Fruit fly (Drosophila melanogaster) whole organism, embryonic: Measurements from ENCODE around the gene CG17855.

ENCODE experiments used
- Asciz ChIP-seq: fragments of 200-800 bp; sonication (Bioruptor generic); optimal IDR thresholded peaks from 2 replicates; lab custom pipeline; 2017; ENCODE audit warnings: missing biosample characterization, mild to moderate bottlenecking, missing genetic modification characterization, missing genetic modification reagents
- Atf-2 ChIP-seq: fragments of 200-800 bp; sonication (Bioruptor generic); optimal IDR thresholded peaks from 2 replicates; lab custom pipeline; 2016; ENCODE audit warnings: missing biosample characterization, missing genetic modification characterization
- Blimp-1 ChIP-seq: fragments of 200-800 bp; sonication (Bioruptor generic); optimal IDR thresholded peaks from 3 replicates; lab custom pipeline; 2018; ENCODE audit warnings: missing biosample characterization, missing genetic modification characterization, mild to moderate bottlenecking, moderate library complexity, missing genetic modification reagents
- BtbVII ChIP-seq: fragments of 200-800 bp; sonication (Bioruptor generic); optimal IDR thresholded peaks from 3 replicates; lab custom pipeline; 2017; ENCODE audit warnings: missing biosample characterization, mild to moderate bottlenecking, missing genetic modification characterization
- CG10431 ChIP-seq: fragments of 200-800 bp; sonication (Bioruptor generic); optimal IDR thresholded peaks from 3 replicates; lab custom pipeline; 2018; ENCODE audit warnings: missing biosample characterization, mild to moderate bottlenecking, missing genetic modification characterization
- CG10462 ChIP-seq: fragments of 200-800 bp; sonication (Bioruptor generic); optimal IDR thresholded peaks from 2 replicates; lab custom pipeline; 2016; ENCODE audit warnings: missing biosample characterization, missing genetic modification characterization
- CG11247 ChIP-seq: fragments of 200-800 bp; sonication (Bioruptor generic); IDR thresholded peaks from 2 replicates; pipeline ENCODE4 v1.3.6; 2022; ENCODE audit warnings: missing biosample characterization, missing genetic modification characterization
- CG11504 ChIP-seq: fragments of 200-800 bp; sonication (Bioruptor generic); optimal IDR thresholded peaks from 3 replicates; lab custom pipeline; 2019; ENCODE audit warnings: missing biosample characterization, mild to moderate bottlenecking, missing genetic modification characterization, moderate library complexity
- CG11695 ChIP-seq: fragments of 200-800 bp; sonication (Bioruptor generic); IDR thresholded peaks from 3 replicates; pipeline ENCODE4 v1.3.6; 2022; ENCODE audit warnings: missing biosample characterization, missing genetic modification characterization
- CG12219 ChIP-seq: fragments of 200-800 bp; sonication (Bioruptor generic); optimal IDR thresholded peaks from 3 replicates; lab custom pipeline; 2018; ENCODE audit warnings: missing biosample characterization, mild to moderate bottlenecking, missing genetic modification characterization
- CG13424 ChIP-seq: fragments of 200-800 bp; sonication (Bioruptor generic); optimal IDR thresholded peaks from 2 replicates; lab custom pipeline; 2019; ENCODE audit warnings: missing biosample characterization, mild to moderate bottlenecking, missing genetic modification characterization, moderate library complexity
- CG13894 ChIP-seq: fragments of 200-800 bp; sonication (Bioruptor generic); optimal IDR thresholded peaks from 3 replicates; lab custom pipeline; 2018; ENCODE audit warnings: missing biosample characterization, mild to moderate bottlenecking, missing genetic modification characterization, moderate library complexity
- CG17568 ChIP-seq: fragments of 200-800 bp; sonication (Bioruptor generic); optimal IDR thresholded peaks from 2 replicates; lab custom pipeline; 2018; ENCODE audit warnings: missing biosample characterization, mild to moderate bottlenecking, missing genetic modification characterization, moderate library complexity
- CG17612 ChIP-seq: fragments of 200-800 bp; sonication (Bioruptor generic); IDR thresholded peaks from 2 replicates; pipeline ENCODE4 v1.3.6; 2022; ENCODE audit warnings: missing biosample characterization, missing genetic modification characterization
- CG17912 ChIP-seq: fragments of 200-800 bp; sonication (Bioruptor generic); optimal IDR thresholded peaks from 2 replicates; lab custom pipeline; 2018; ENCODE audit warnings: missing biosample characterization, mild to moderate bottlenecking, missing genetic modification characterization
- CG18476 ChIP-seq: fragments of 200-800 bp; sonication (Bioruptor generic); optimal IDR thresholded peaks from 2 replicates; lab custom pipeline; 2016; ENCODE audit warnings: missing biosample characterization, mild to moderate bottlenecking, missing genetic modification characterization
- CG2116 ChIP-seq: fragments of 200-800 bp; sonication (Bioruptor generic); optimal IDR thresholded peaks from 3 replicates; lab custom pipeline; 2018; ENCODE audit warnings: missing biosample characterization, mild to moderate bottlenecking, missing genetic modification characterization
- CG2678 ChIP-seq: fragments of 200-800 bp; sonication (Bioruptor generic); optimal IDR thresholded peaks from 3 replicates; lab custom pipeline; 2019; ENCODE audit warnings: missing biosample characterization, mild to moderate bottlenecking, missing genetic modification characterization, moderate library complexity
- CG30020 ChIP-seq: fragments of 200-800 bp; optimal IDR thresholded peaks from 2 replicates; lab custom pipeline; 2019; ENCODE audit warnings: missing biosample characterization, mild to moderate bottlenecking, missing genetic modification characterization, moderate library complexity
- CG4328 ChIP-seq: fragments of 200-800 bp; sonication (Bioruptor generic); optimal IDR thresholded peaks from 3 replicates; lab custom pipeline; 2017; ENCODE audit warnings: missing biosample characterization, missing genetic modification reagents, missing genetic modification characterization
- CG7357 ChIP-seq: fragments of 200-800 bp; sonication (Bioruptor generic); IDR thresholded peaks from 3 replicates; pipeline ENCODE4 v1.3.6; 2022; ENCODE audit warnings: missing biosample characterization, missing genetic modification characterization
- CG7928 ChIP-seq: fragments of 200-800 bp; sonication (Bioruptor generic); optimal IDR thresholded peaks from 2 replicates; lab custom pipeline; 2017; ENCODE audit warnings: missing biosample characterization, mild to moderate bottlenecking, missing genetic modification characterization
- CG8089 ChIP-seq: fragments of 200-800 bp; sonication (Bioruptor generic); optimal IDR thresholded peaks from 3 replicates; lab custom pipeline; 2016; ENCODE audit warnings: missing biosample characterization, missing genetic modification characterization
- Dbx ChIP-seq: fragments of 200-800 bp; sonication (Bioruptor generic); IDR thresholded peaks from 3 replicates; pipeline ENCODE4 v1.3.6; 2022; ENCODE audit warnings: missing biosample characterization, missing genetic modification characterization
- E2f2 ChIP-seq: fragments of 200-800 bp; sonication (Bioruptor generic); IDR thresholded peaks from 2 replicates; pipeline ENCODE4 v1.3.6; 2022; ENCODE audit warnings: missing biosample characterization, missing genetic modification characterization
- Ets65A ChIP-seq: fragments of 200-800 bp; sonication (Bioruptor generic); peaks from one replicate; lab custom pipeline; 2016; ENCODE audit warnings: missing biosample characterization, missing genetic modification characterization
- MESR4 ChIP-seq: fragments of 200-800 bp; sonication (Bioruptor generic); optimal IDR thresholded peaks from 2 replicates; lab custom pipeline; 2018; ENCODE audit warnings: missing biosample characterization, mild to moderate bottlenecking, missing genetic modification characterization, moderate library complexity
- NK7.1 ChIP-seq: fragments of 200-800 bp; sonication (Bioruptor generic); optimal IDR thresholded peaks from 3 replicates; lab custom pipeline; 2016; ENCODE audit warnings: missing biosample characterization, missing genetic modification characterization
- Rfx ChIP-seq: fragments of 200-800 bp; sonication (Bioruptor generic); IDR thresholded peaks from 2 replicates; pipeline ENCODE4 v1.3.6; 2022; ENCODE audit warnings: missing biosample characterization, missing genetic modification characterization
- Scr ChIP-seq: fragments of 200-800 bp; sonication (Bioruptor generic); IDR thresholded peaks from 2 replicates; pipeline ENCODE4 v1.3.6; 2022; ENCODE audit warnings: missing biosample characterization, missing genetic modification characterization; ENCODE audit not compliant: partially characterized antibody
- TFAM ChIP-seq: fragments of 200-800 bp; sonication (Bioruptor generic); optimal IDR thresholded peaks from 2 replicates; lab custom pipeline; 2017; ENCODE audit warnings: missing biosample characterization, missing genetic modification characterization, inconsistent platforms
- Tbp ChIP-seq: fragments of >200 bp; optimal IDR thresholded peaks from 2 replicates; lab custom pipeline; 2018; ENCODE audit warnings: missing biosample characterization, missing genetic modification characterization
- Xbp1 ChIP-seq: fragments of 200-800 bp; sonication (Bioruptor generic); optimal IDR thresholded peaks from 3 replicates; lab custom pipeline; 2016; ENCODE audit warnings: missing biosample characterization, mild to moderate bottlenecking, missing genetic modification characterization
- YL-1 ChIP-seq: fragments of 200-800 bp; sonication (Bioruptor generic); optimal IDR thresholded peaks from 3 replicates; lab custom pipeline; 2017; ENCODE audit warnings: missing biosample characterization, mild to moderate bottlenecking, missing genetic modification characterization
- bcd ChIP-seq: fragments of 200-800 bp; sonication (Bioruptor generic); optimal IDR thresholded peaks from 2 replicates; lab custom pipeline; 2017; ENCODE audit warnings: missing biosample characterization, mild to moderate bottlenecking, missing genetic modification characterization
- bowl ChIP-seq: fragments of 200-800 bp; sonication (Bioruptor generic); IDR thresholded peaks from 2 replicates; pipeline ENCODE4 v1.3.6; 2022; ENCODE audit warnings: missing biosample characterization, missing genetic modification characterization
- chm ChIP-seq: fragments of 200-800 bp; sonication (Bioruptor generic); IDR thresholded peaks from 2 replicates; pipeline ENCODE4 v1.3.6; 2022; ENCODE audit warnings: missing biosample characterization, missing genetic modification characterization
- disco-r ChIP-seq: fragments of 200-800 bp; sonication (Bioruptor generic); optimal IDR thresholded peaks from 2 replicates; lab custom pipeline; 2016; ENCODE audit warnings: missing biosample characterization, missing genetic modification characterization
- dmrt99B ChIP-seq: fragments of 200-800 bp; sonication (Bioruptor generic); optimal IDR thresholded peaks from 2 replicates; lab custom pipeline; 2018; ENCODE audit warnings: missing biosample characterization, mild to moderate bottlenecking, missing genetic modification characterization, moderate library complexity
- fd96Cb ChIP-seq: fragments of 200-800 bp; sonication (Bioruptor generic); optimal IDR thresholded peaks from 2 replicates; lab custom pipeline; 2018; ENCODE audit warnings: missing biosample characterization, mild to moderate bottlenecking, missing genetic modification characterization, moderate library complexity
- gsb ChIP-seq: fragments of 200-800 bp; sonication (Bioruptor generic); IDR thresholded peaks from 2 replicates; pipeline ENCODE4 v1.3.6; 2022; ENCODE audit warnings: missing biosample characterization, missing genetic modification characterization
- hkb ChIP-seq, 2 experiments: fragments of 200-800 bp in 1 of 2; fragments of >200 bp in 1 of 2; sonication (Bioruptor generic) in 1 of 2; IDR thresholded peaks in 1 of 2; optimal IDR thresholded peaks in 1 of 2; 2 replicates each; pipeline versions ENCODE4 v1.3.6 to Lab custom; 2017 to 2022; ENCODE audit warnings: missing biosample characterization in 1 of 2, missing genetic modification characterization in 1 of 2
- nau ChIP-seq: fragments of 200-800 bp; sonication (Bioruptor generic); optimal IDR thresholded peaks from 3 replicates; lab custom pipeline; 2017; ENCODE audit warnings: missing biosample characterization, mild to moderate bottlenecking, missing genetic modification characterization, missing genetic modification reagents
- oc ChIP-seq: fragments of 200-800 bp; sonication (Bioruptor generic); optimal IDR thresholded peaks from 2 replicates; lab custom pipeline; 2018; ENCODE audit warnings: missing biosample characterization, mild to moderate bottlenecking, missing genetic modification characterization, moderate library complexity
- otp ChIP-seq: fragments of 200-800 bp; sonication (Bioruptor generic); IDR thresholded peaks from 3 replicates; pipeline ENCODE4, ENCODE4 v1.3.6; 2022; ENCODE audit warnings: missing biosample characterization, missing genetic modification characterization
- ro ChIP-seq: fragments of 200-800 bp; sonication (Bioruptor generic); IDR thresholded peaks from 2 replicates; pipeline ENCODE4 v1.3.6; 2022; ENCODE audit warnings: missing biosample characterization, missing genetic modification characterization
- toy ChIP-seq: fragments of 200-800 bp; sonication (Bioruptor generic); IDR thresholded peaks from 2 replicates; pipeline ENCODE4 v1.3.6; 2022; ENCODE audit warnings: missing biosample characterization, missing genetic modification characterization

The CG17855 gene

DNA sequence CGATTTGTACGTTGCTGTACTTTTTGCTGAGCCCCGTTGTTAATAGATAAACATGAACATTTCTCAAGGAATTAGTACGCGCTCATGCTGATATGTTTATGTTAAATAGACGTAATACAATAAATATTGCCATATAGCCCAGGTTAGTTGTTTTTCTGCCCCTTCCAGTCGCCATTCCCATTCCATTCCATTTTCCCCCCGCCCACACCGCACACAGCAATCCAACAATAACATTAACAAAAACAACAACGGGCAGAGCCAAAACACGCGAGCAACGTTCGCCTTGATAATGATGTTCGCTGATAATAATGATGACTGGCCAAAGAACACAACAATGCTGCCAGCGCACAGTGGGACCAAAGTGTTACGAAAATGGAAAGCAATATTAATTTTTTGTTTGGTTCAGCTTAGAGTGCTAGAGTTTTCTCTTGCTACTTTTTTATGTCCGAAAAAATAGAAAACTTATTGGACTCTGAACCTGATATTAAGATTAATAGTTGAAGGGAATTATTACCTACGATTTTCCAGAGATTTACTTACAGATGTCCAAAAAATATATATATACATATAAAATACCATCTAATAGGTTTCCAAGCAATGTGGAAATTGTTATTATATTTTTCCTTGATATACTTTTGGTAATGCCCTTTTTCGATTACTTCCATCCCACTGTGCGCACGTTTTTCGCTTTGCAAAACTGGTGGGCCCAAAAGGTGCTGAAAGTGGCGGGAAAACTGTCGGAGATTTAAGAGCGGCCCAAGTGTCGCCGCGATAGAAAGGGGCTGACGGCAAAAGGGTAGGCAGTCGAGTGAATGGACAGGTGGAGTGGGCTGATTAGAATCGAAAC is 29.5 kb downstream of the CG17855 start (continued):
- TF ChIP-seq Tbp (GFP tag; lab: Kevin White, UChicago) (no peak), CG10462 (peak; percentile 94), Scr (GFP tag; lab: Robert Waterston, UW) (peak; percentile 48), YL-1 (GFP tag; lab: Kevin White, UChicago) (peak; percentile 83), Dbx (GFP tag; lab: Robert Waterston, UW) (peak; percentile 92), CG2116 (peak; percentile 81), E2f2 (GFP tag; lab: Robert Waterston, UW) (peak; percentile 76), CG2678 (tag; lab: Kevin White, UChicago) (peak; percentile 99), CG8089 (GFP tag; lab: Kevin White, UChicago) (peak; percentile 74), fd96Cb (peak; percentile 96), CG30020 (peak; percentile 80), CG18476 (peak; percentile 97), Rfx (peak; percentile 92), TFAM (GFP tag; lab: Kevin White, UChicago) (peak; percentile 84), CG7357 (GFP tag; lab: Robert Waterston, UW) (peak; percentile 83), CG11695 (GFP tag; lab: Robert Waterston, UW) (peak; percentile 96), Ets65A (GFP tag; lab: Kevin White, UChicago) (peak; percentile 71), Asciz (GFP tag; lab: Kevin White, UChicago) (peak; percentile 96), CG11504 (tag; lab: Kevin White, UChicago) (peak; percentile 99), bcd (GFP tag; lab: Kevin White, UChicago) (peak; percentile 98), Xbp1 (GFP tag; lab: Kevin White, UChicago) (peak; percentile 96), CG11247 (peak; percentile 82), disco-r (GFP tag; lab: Kevin White, UChicago) (peak; percentile 78), otp (peak; percentile 52; the same call in 1 of the 3 replicates), ro (GFP tag; lab: Robert Waterston, UW) (peak; percentile 72; the same call in 1 of the 2 replicates), CG13894 (tag; lab: Kevin White, UChicago) (peak; percentile 94), Blimp-1 (GFP tag; lab: Kevin White, UChicago) (peak; percentile 93), NK7.1 (GFP tag; lab: Kevin White, UChicago) (peak; percentile 67), toy (GFP tag; lab: Robert Waterston, UW) (peak; percentile 72)
- TF ChIP-seq, all 482 proteins: peak for 430

dm6 chr2L:9570673-9571193 is 30.4 kb downstream of the CG17855 start:
- TF ChIP-seq BtbVII (GFP tag; lab: Kevin White, UChicago) (peak; percentile 49), CG18476 (no peak), CG17912 (GFP tag; lab: Kevin White, UChicago) (peak; percentile 42), hkb (optimal IDR thresholded peaks at IDR 0.05; lab: Kevin White, UChicago) (no peak), hkb (GFP tag; IDR thresholded peaks at IDR 0.05; lab: Robert Waterston, UW) (peak; percentile 60), gsb (GFP tag; lab: Robert Waterston, UW) (0 out of 2 replicates have a peak, but pooled peaks have one; percentile 10), CG10431 (GFP tag; lab: Kevin White, UChicago) (peak; percentile 31), bowl (GFP tag; lab: Robert Waterston, UW) (0 out of 2 replicates have a peak, but pooled peaks have one; percentile 18), MESR4 (GFP tag; lab: Kevin White, UChicago) (peak; percentile 11), CG17612 (GFP tag; lab: Robert Waterston, UW) (no peak), CG13424 (peak; percentile 25), E2f2 (GFP tag; lab: Robert Waterston, UW) (0 out of 2 replicates have a peak, but pooled peaks have one; percentile 17), Atf-2 (GFP tag; lab: Kevin White, UChicago) (no peak), CG4328 (GFP tag; lab: Kevin White, UChicago) (peak; percentile 32), chm (peak; percentile 45; the same call in 1 of the 2 replicates), dmrt99B (tag; lab: Kevin White, UChicago) (peak; percentile 37), oc (peak; percentile 47), CG7928 (GFP tag; lab: Kevin White, UChicago) (no peak), CG17568 (GFP tag; lab: Kevin White, UChicago) (peak; percentile 76), CG12219 (GFP tag; lab: Kevin White, UChicago) (peak; percentile 28), nau (GFP tag; lab: Kevin White, UChicago) (peak; percentile 20)
